Fruit fly (Drosophila melanogaster) S2 (cell line): ENCODE measurements around the gene opm.

Experiments used
- CG8478 ChIP-seq: fragments of >200 bp; optimal IDR thresholded peaks from 2 replicates; lab custom pipeline; 2018
- CTCF ChIP-seq, 2 experiments: fragments of >200 bp; optimal IDR thresholded peaks; 2 replicates each; lab custom pipeline; 2018

DNA sequence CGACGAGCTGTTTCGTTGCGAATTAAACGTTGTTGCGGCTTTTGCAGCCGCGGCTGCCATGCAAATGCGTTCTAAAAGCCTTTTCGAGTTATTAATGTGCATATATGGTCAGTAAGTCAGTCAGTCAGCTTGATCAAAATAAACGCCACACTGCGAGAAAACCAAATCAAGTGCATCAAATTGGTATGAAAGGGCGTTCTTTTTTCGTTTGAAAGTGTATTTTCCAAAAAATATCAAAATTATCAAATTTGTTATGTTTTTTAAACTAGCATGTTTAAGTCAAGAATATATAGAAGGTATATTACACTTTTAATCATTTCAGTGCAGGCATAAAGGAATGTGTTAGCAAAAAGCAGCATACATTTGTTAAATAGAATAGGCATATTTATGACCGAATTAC is 23.7 kb downstream of the opm start:
- no peak for TF ChIP-seq CTCF (optimal IDR thresholded peaks at IDR 0.05; lab: Kevin White, UChicago)
- TF ChIP-seq CG8478 (lab: Kevin White, UChicago): no peak
